Worm (Caenorhabditis elegans) whole organism, L4 larva: Measurements from ENCODE around the gene F59B2.14.
A peak's percentile ranks its signal among the peaks of the same experiment; 100 is the strongest.

ENCODE experiments used
- Y105C5A.15 ChIP-seq: fragments of 200-800 bp; sonication (Bioruptor generic); IDR thresholded peaks from 2 replicates; pipeline ENCODE4 v1.3.6; 2022; ENCODE audit warnings: missing genetic modification characterization, missing compliant biosample characterization
- Y48G9A.11 ChIP-seq: fragments of 200-800 bp; sonication (Bioruptor generic); IDR thresholded peaks from 2 replicates; pipeline ENCODE4 v1.3.6; 2022; ENCODE audit warnings: missing genetic modification reagents, missing genetic modification characterization, missing compliant biosample characterization
- ceh-28 ChIP-seq: fragments of 150-350 bp; optimal IDR thresholded peaks from 2 replicates; lab custom pipeline; 2014; ENCODE audit warnings: missing biosample characterization, missing genetic modification reagents, missing genetic modification characterization
- daf-19 ChIP-seq: fragments of 200-800 bp; sonication (Bioruptor generic); conservative IDR thresholded peaks from 2 replicates; pipeline ENCODE4 v1.3.6; 2022; ENCODE audit warnings: missing genetic modification characterization, missing compliant biosample characterization
- mdl-1 ChIP-seq, 2 experiments: fragments of 150-350 bp in 1 of 2; sonication (generic microtip) in 1 of 2; optimal IDR thresholded peaks; 2 replicates each; lab custom pipeline; 2014 to 2017; ENCODE audit warnings: missing biosample characterization in 2 of 2, missing genetic modification characterization in 2 of 2
- pqm-1 ChIP-seq: sonication (generic microtip); optimal IDR thresholded peaks from 2 replicates; lab custom pipeline; 2017; ENCODE audit warnings: missing biosample characterization, missing genetic modification characterization
- skn-1 ChIP-seq: fragments of 150-350 bp; optimal IDR thresholded peaks from 2 replicates; lab custom pipeline; 2014; ENCODE audit warnings: missing biosample characterization, missing genetic modification characterization

- TF ChIP-seq Y48G9A.11 (GFP tag; lab: Robert Waterston, UW), result no peak
- TF ChIP-seq pqm-1 (tag; lab: Kevin White, UChicago), result peak; percentile 17
- no peak for TF ChIP-seq skn-1 (tag; lab: Kevin White, UChicago)
- no peak for TF ChIP-seq daf-19 (GFP tag; lab: Robert Waterston, UW)
- TF ChIP-seq ceh-28 (tag; lab: Kevin White, UChicago), result no peak
- no peak for TF ChIP-seq Y105C5A.15 (GFP tag; lab: Robert Waterston, UW)
- TF ChIP-seq mdl-1 (tag; optimal IDR thresholded peaks at IDR 0.05; lab: Kevin White, UChicago), result peak in 1 of 2 experiments; percentile 12
Measured at ce11 chrIII:9007183-9007582, 15.3 kb downstream of the F59B2.14 start.
